Worm (Caenorhabditis elegans): Measurements from ENCODE around the gene T05A7.12.

DNA sequence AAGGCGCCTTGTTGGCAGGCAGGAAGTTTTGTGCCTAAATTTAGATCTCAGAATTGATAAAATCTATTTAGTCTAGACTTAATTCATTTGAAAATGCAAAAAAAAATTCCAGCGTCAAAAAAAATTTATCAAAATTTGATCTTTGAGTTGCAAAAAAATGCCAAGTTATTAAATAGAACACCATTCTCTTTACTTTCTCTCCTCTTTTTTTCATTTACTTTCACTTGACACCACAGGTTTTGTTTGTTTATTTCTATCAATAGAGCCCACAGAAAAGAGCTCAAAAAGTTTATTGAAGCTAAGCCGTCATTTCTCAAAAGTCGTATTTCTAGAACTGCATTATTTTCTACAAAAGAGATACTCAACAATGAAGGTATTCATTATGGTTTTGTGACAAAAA is 50.4 kb downstream of the T05A7.12 start, which contains the start of gene pqn-35:
- TF ChIP-seq nhr-11 (tag; optimal IDR thresholded peaks at IDR 0.05), result no peak
- no peak for TF ChIP-seq unc-62 (GFP tag; optimal IDR thresholded peaks at IDR 0.05)
- TF ChIP-seq lin-39 (tag; optimal IDR thresholded peaks at IDR 0.05), result no peak
- no peak for TF ChIP-seq elt-3 (tag; optimal IDR thresholded peaks at IDR 0.05)

Measured in whole organism, L2 larva.